Worm (Caenorhabditis elegans) whole organism, young adult: ENCODE results near the gene rnp-4.
A peak's percentile ranks its signal among the peaks of the same experiment; 100 is the strongest.

ENCODE experiments used
- ama-1 ChIP-seq, 3 experiments: fragments of 150-350 bp in 1 of 3; sonication (generic microtip) in 2 of 3; optimal IDR thresholded peaks; 2 replicates each; lab custom pipeline; 2014 to 2018; ENCODE audit warnings: missing biosample characterization in 2 of 3, missing genetic modification characterization in 2 of 3, missing genetic modification reagents in 2 of 3
- egl-44 ChIP-seq: fragments of 200-800 bp; sonication (Bioruptor generic); IDR thresholded peaks from 2 replicates; pipeline ENCODE4 v1.3.6; 2022; ENCODE audit warnings: missing genetic modification reagents, missing genetic modification characterization, missing compliant biosample characterization
- hrde-1 ChIP-seq: sonication (generic microtip); optimal IDR thresholded peaks from 2 replicates; lab custom pipeline; 2016; ENCODE audit warnings: missing genetic modification characterization, mild to moderate bottlenecking, missing compliant biosample characterization, moderate library complexity, missing genotype, missing genetic modification reagents, borderline replicate concordance
- madf-8 ChIP-seq: fragments of 200-800 bp; sonication (Bioruptor generic); conservative IDR thresholded peaks from 2 replicates; pipeline ENCODE4 v1.3.6; 2022; ENCODE audit warnings: missing genetic modification reagents, missing genetic modification characterization, missing compliant biosample characterization
- nhr-179 ChIP-seq: sonication (generic microtip); optimal IDR thresholded peaks from 2 replicates; lab custom pipeline; 2016; ENCODE audit warnings: mild to moderate bottlenecking, missing genetic modification characterization, missing compliant biosample characterization
- ztf-3 ChIP-seq: fragments of 200-800 bp; sonication (Bioruptor generic); optimal IDR thresholded peaks from 2 replicates; lab custom pipeline; 2018; ENCODE audit warnings: mild to moderate bottlenecking, missing genetic modification characterization, missing compliant biosample characterization

ce11 chrIII:4428797-4429196, 22.7 kb downstream of the rnp-4 start:
- no peak for TF ChIP-seq hrde-1 (tag; lab: Kevin White, UChicago)
- no peak for TF ChIP-seq nhr-179 (tag; lab: Kevin White, UChicago)
- TF ChIP-seq egl-44 (GFP tag; lab: Robert Waterston, UW): peak; percentile 68; the same call in 1 of the 2 replicates
- peak; percentile 61 for TF ChIP-seq madf-8 (GFP tag; lab: Robert Waterston, UW)
- no peak for TF ChIP-seq ama-1 (optimal IDR thresholded peaks at IDR 0.05; lab: Kevin White, UChicago)
- TF ChIP-seq ama-1 (GFP tag; optimal IDR thresholded peaks at IDR 0.05; lab: Kevin White, UChicago): peak in 1 of 2 experiments; percentile 64
- TF ChIP-seq ztf-3 (GFP tag; lab: Kevin White, UChicago): no peak
